Fruit fly (Drosophila melanogaster) whole organism, embryonic: ENCODE measurements around the gene Dok.

Experiments used
- CG10543 ChIP-seq: fragments of 200-800 bp; sonication (Bioruptor generic); optimal IDR thresholded peaks from 3 replicates; lab custom pipeline; 2017; ENCODE audit warnings: missing biosample characterization, mild to moderate bottlenecking, missing genetic modification characterization, moderate library complexity
- CG10565 ChIP-seq: fragments of 200-800 bp; sonication (Bioruptor generic); optimal IDR thresholded peaks from 3 replicates; lab custom pipeline; 2016; ENCODE audit warnings: missing biosample characterization, mild to moderate bottlenecking, missing genetic modification characterization
- CG15011 ChIP-seq: fragments of 200-800 bp; sonication (Bioruptor generic); optimal IDR thresholded peaks from 3 replicates; lab custom pipeline; 2018; ENCODE audit warnings: missing biosample characterization, mild to moderate bottlenecking, missing genetic modification characterization
- CG15696 ChIP-seq: fragments of 200-800 bp; sonication (Bioruptor generic); optimal IDR thresholded peaks from 2 replicates; lab custom pipeline; 2019; ENCODE audit warnings: missing biosample characterization, mild to moderate bottlenecking, missing genetic modification characterization, moderate library complexity
- CG16863 ChIP-seq: fragments of 200-800 bp; sonication (Bioruptor generic); optimal IDR thresholded peaks from 3 replicates; lab custom pipeline; 2016; ENCODE audit warnings: missing biosample characterization, missing genetic modification characterization
- CG17328 ChIP-seq: fragments of 200-800 bp; sonication (Bioruptor generic); IDR thresholded peaks from 2 replicates; pipeline ENCODE4 v1.3.6; 2022; ENCODE audit warnings: missing biosample characterization, missing genetic modification characterization
- CG17568 ChIP-seq: fragments of 200-800 bp; sonication (Bioruptor generic); optimal IDR thresholded peaks from 2 replicates; lab custom pipeline; 2018; ENCODE audit warnings: missing biosample characterization, mild to moderate bottlenecking, missing genetic modification characterization, moderate library complexity
- CG17612 ChIP-seq: fragments of 200-800 bp; sonication (Bioruptor generic); IDR thresholded peaks from 2 replicates; pipeline ENCODE4 v1.3.6; 2022; ENCODE audit warnings: missing biosample characterization, missing genetic modification characterization
- CG17912 ChIP-seq: fragments of 200-800 bp; sonication (Bioruptor generic); optimal IDR thresholded peaks from 2 replicates; lab custom pipeline; 2018; ENCODE audit warnings: missing biosample characterization, mild to moderate bottlenecking, missing genetic modification characterization
- CG18011 ChIP-seq: fragments of 200-800 bp; sonication (Bioruptor generic); optimal IDR thresholded peaks from 2 replicates; lab custom pipeline; 2017; ENCODE audit warnings: missing biosample characterization, missing genetic modification characterization, mild to moderate bottlenecking, moderate library complexity, missing genotype
- CG1832 ChIP-seq: fragments of 200-800 bp; sonication (Bioruptor generic); optimal IDR thresholded peaks from 2 replicates; lab custom pipeline; 2017; ENCODE audit warnings: missing biosample characterization, mild to moderate bottlenecking, missing genetic modification characterization, inconsistent platforms
- CG2202 ChIP-seq: fragments of 200-800 bp; sonication (Bioruptor generic); optimal IDR thresholded peaks from 2 replicates; lab custom pipeline; 2018; ENCODE audit warnings: missing biosample characterization, mild to moderate bottlenecking, missing genetic modification characterization
- CG43689 ChIP-seq: fragments of 200-800 bp; sonication (Bioruptor generic); IDR thresholded peaks from 2 replicates; pipeline ENCODE4 v1.3.6; 2022; ENCODE audit warnings: missing biosample characterization, missing genetic modification characterization
- CG4820 ChIP-seq: fragments of 200-800 bp; sonication (Bioruptor generic); optimal IDR thresholded peaks from 3 replicates; lab custom pipeline; 2016; ENCODE audit warnings: missing biosample characterization, missing genetic modification characterization
- CG6813 ChIP-seq: fragments of 200-800 bp; sonication (Bioruptor generic); optimal IDR thresholded peaks from 2 replicates; lab custom pipeline; 2017; ENCODE audit warnings: missing biosample characterization, missing genetic modification characterization, mild to moderate bottlenecking, moderate library complexity, missing genetic modification reagents
- CG8089 ChIP-seq: fragments of 200-800 bp; sonication (Bioruptor generic); optimal IDR thresholded peaks from 3 replicates; lab custom pipeline; 2016; ENCODE audit warnings: missing biosample characterization, missing genetic modification characterization
- CG9876 ChIP-seq: fragments of 200-800 bp; sonication (Bioruptor generic); optimal IDR thresholded peaks from 2 replicates; lab custom pipeline; 2016; ENCODE audit warnings: missing biosample characterization, missing genetic modification characterization
- Chrac-16 ChIP-seq: fragments of 200-800 bp; sonication (Bioruptor generic); optimal IDR thresholded peaks from 3 replicates; lab custom pipeline; 2016; ENCODE audit warnings: missing biosample characterization, missing genetic modification characterization
- Dbx ChIP-seq: fragments of 200-800 bp; sonication (Bioruptor generic); IDR thresholded peaks from 3 replicates; pipeline ENCODE4 v1.3.6; 2022; ENCODE audit warnings: missing biosample characterization, missing genetic modification characterization
- Drgx ChIP-seq: fragments of 200-800 bp; sonication (Bioruptor generic); IDR thresholded peaks from 2 replicates; pipeline ENCODE4 v1.3.6; 2022; ENCODE audit warnings: missing biosample characterization, missing genetic modification characterization
- Fer1 ChIP-seq: fragments of 200-800 bp; sonication (Bioruptor generic); optimal IDR thresholded peaks from 2 replicates; lab custom pipeline; 2017; ENCODE audit warnings: missing biosample characterization, mild to moderate bottlenecking, missing genetic modification characterization
- HHEX ChIP-seq: fragments of 200-800 bp; sonication (Bioruptor generic); optimal IDR thresholded peaks from 3 replicates; lab custom pipeline; 2017; ENCODE audit warnings: missing biosample characterization, mild to moderate bottlenecking, missing genetic modification characterization, missing genetic modification reagents
- HLHmδ ChIP-seq: fragments of 200-800 bp; sonication (Bioruptor generic); optimal IDR thresholded peaks from 2 replicates; lab custom pipeline; 2018; ENCODE audit warnings: missing biosample characterization, mild to moderate bottlenecking, missing genetic modification characterization, moderate library complexity
- Hr39 ChIP-seq: fragments of >200 bp; optimal IDR thresholded peaks from 2 replicates; lab custom pipeline; 2017
- NFAT ChIP-seq: fragments of 200-800 bp; sonication (Bioruptor generic); IDR thresholded peaks from 2 replicates; pipeline ENCODE4 v1.3.6; 2022; ENCODE audit warnings: missing biosample characterization, missing genetic modification characterization
- Optix ChIP-seq: fragments of 200-800 bp; sonication (Bioruptor generic); IDR thresholded peaks from 3 replicates; pipeline ENCODE4 v1.3.6; 2022; ENCODE audit warnings: missing biosample characterization, missing genetic modification characterization
- Poxn ChIP-seq: fragments of 200-800 bp; sonication (Bioruptor generic); IDR thresholded peaks from 2 replicates; pipeline ENCODE4 v1.3.6; 2022; ENCODE audit warnings: missing biosample characterization, missing genetic modification characterization
- Sry-β ChIP-seq: fragments of 200-800 bp; sonication (Bioruptor generic); optimal IDR thresholded peaks from 2 replicates; lab custom pipeline; 2018; ENCODE audit warnings: missing biosample characterization, mild to moderate bottlenecking, missing genetic modification characterization, moderate library complexity
- Xrp1 ChIP-seq: fragments of 200-800 bp; sonication (Bioruptor generic); IDR thresholded peaks from 2 replicates; pipeline ENCODE4 v1.3.6; 2022; ENCODE audit warnings: missing biosample characterization, missing genetic modification characterization
- abd-A ChIP-seq: fragments of 200-800 bp; sonication (Bioruptor generic); optimal IDR thresholded peaks from 3 replicates; lab custom pipeline; 2019; ENCODE audit warnings: missing biosample characterization, mild to moderate bottlenecking, missing genetic modification characterization, moderate library complexity
- ash1 ChIP-seq: fragments of 200-800 bp; sonication (Bioruptor generic); optimal IDR thresholded peaks from 2 replicates; lab custom pipeline; 2018; ENCODE audit warnings: missing biosample characterization, mild to moderate bottlenecking, missing genetic modification characterization
- chinmo ChIP-seq: fragments of 200-800 bp; sonication (Bioruptor generic); IDR thresholded peaks from 4 replicates; pipeline ENCODE4 v1.3.6; 2022; ENCODE audit warnings: missing biosample characterization, missing genetic modification characterization; ENCODE audit not compliant: partially characterized antibody
- disco-r ChIP-seq: fragments of 200-800 bp; sonication (Bioruptor generic); optimal IDR thresholded peaks from 2 replicates; lab custom pipeline; 2016; ENCODE audit warnings: missing biosample characterization, missing genetic modification characterization
- dmrt11E ChIP-seq: fragments of 200-800 bp; sonication (Bioruptor generic); optimal IDR thresholded peaks from 3 replicates; lab custom pipeline; 2018; ENCODE audit warnings: missing biosample characterization, mild to moderate bottlenecking, missing genetic modification characterization, moderate library complexity
- exex ChIP-seq: fragments of 200-800 bp; sonication (Bioruptor generic); optimal IDR thresholded peaks from 4 replicates; lab custom pipeline; 2018; ENCODE audit warnings: missing biosample characterization, mild to moderate bottlenecking, missing genetic modification characterization, moderate library complexity
- fd96Cb ChIP-seq: fragments of 200-800 bp; sonication (Bioruptor generic); optimal IDR thresholded peaks from 2 replicates; lab custom pipeline; 2018; ENCODE audit warnings: missing biosample characterization, mild to moderate bottlenecking, missing genetic modification characterization, moderate library complexity
- ftz-f1 ChIP-seq: fragments of 200-800 bp; sonication (Bioruptor generic); optimal IDR thresholded peaks from 2 replicates; lab custom pipeline; 2016; ENCODE audit warnings: missing biosample characterization, missing genetic modification characterization
- gcm2 ChIP-seq: fragments of 200-800 bp; sonication (Bioruptor generic); optimal IDR thresholded peaks from 2 replicates; lab custom pipeline; 2016; ENCODE audit warnings: missing biosample characterization, missing genetic modification characterization
- luna ChIP-seq: fragments of 200-800 bp; sonication (Bioruptor generic); optimal IDR thresholded peaks from 2 replicates; lab custom pipeline; 2016; ENCODE audit warnings: missing biosample characterization, missing genetic modification characterization
- org-1 ChIP-seq: fragments of 200-800 bp; sonication (Bioruptor generic); optimal IDR thresholded peaks from 2 replicates; lab custom pipeline; 2017; ENCODE audit warnings: missing biosample characterization, missing genetic modification characterization
- pb ChIP-seq: fragments of 200-800 bp; sonication (Bioruptor generic); optimal IDR thresholded peaks from 3 replicates; lab custom pipeline; 2016; ENCODE audit warnings: missing biosample characterization, missing genetic modification characterization
- pho ChIP-seq: fragments of 200-800 bp; sonication (Bioruptor generic); optimal IDR thresholded peaks from 2 replicates; lab custom pipeline; 2016; ENCODE audit warnings: missing biosample characterization, missing genetic modification characterization
- phol ChIP-seq: fragments of 200-800 bp; sonication (Bioruptor generic); optimal IDR thresholded peaks from 3 replicates; lab custom pipeline; 2018; ENCODE audit warnings: missing biosample characterization, mild to moderate bottlenecking, missing genetic modification characterization, moderate library complexity
- ro ChIP-seq: fragments of 200-800 bp; sonication (Bioruptor generic); IDR thresholded peaks from 2 replicates; pipeline ENCODE4 v1.3.6; 2022; ENCODE audit warnings: missing biosample characterization, missing genetic modification characterization
- schlank ChIP-seq: fragments of 200-800 bp; sonication (Bioruptor generic); optimal IDR thresholded peaks from 2 replicates; lab custom pipeline; 2018; ENCODE audit warnings: missing biosample characterization, mild to moderate bottlenecking, missing genetic modification characterization
- scrt ChIP-seq: fragments of 200-800 bp; sonication (Bioruptor generic); optimal IDR thresholded peaks from 2 replicates; lab custom pipeline; 2018; ENCODE audit warnings: missing biosample characterization, mild to moderate bottlenecking, missing genetic modification characterization, moderate library complexity
- slbo ChIP-seq: fragments of 200-800 bp; sonication (Bioruptor generic); IDR thresholded peaks from 2 replicates; pipeline ENCODE4 v1.3.6; 2022; ENCODE audit warnings: missing biosample characterization, missing genetic modification characterization
- sob ChIP-seq: fragments of 200-800 bp; sonication (Bioruptor generic); IDR thresholded peaks from 2 replicates; pipeline ENCODE4 v1.3.6; 2022; ENCODE audit warnings: missing biosample characterization, missing genetic modification characterization
- tx ChIP-seq: fragments of 200-800 bp; sonication (Bioruptor generic); optimal IDR thresholded peaks from 2 replicates; lab custom pipeline; 2016; ENCODE audit warnings: missing biosample characterization, missing genetic modification characterization

The Dok gene

DNA sequence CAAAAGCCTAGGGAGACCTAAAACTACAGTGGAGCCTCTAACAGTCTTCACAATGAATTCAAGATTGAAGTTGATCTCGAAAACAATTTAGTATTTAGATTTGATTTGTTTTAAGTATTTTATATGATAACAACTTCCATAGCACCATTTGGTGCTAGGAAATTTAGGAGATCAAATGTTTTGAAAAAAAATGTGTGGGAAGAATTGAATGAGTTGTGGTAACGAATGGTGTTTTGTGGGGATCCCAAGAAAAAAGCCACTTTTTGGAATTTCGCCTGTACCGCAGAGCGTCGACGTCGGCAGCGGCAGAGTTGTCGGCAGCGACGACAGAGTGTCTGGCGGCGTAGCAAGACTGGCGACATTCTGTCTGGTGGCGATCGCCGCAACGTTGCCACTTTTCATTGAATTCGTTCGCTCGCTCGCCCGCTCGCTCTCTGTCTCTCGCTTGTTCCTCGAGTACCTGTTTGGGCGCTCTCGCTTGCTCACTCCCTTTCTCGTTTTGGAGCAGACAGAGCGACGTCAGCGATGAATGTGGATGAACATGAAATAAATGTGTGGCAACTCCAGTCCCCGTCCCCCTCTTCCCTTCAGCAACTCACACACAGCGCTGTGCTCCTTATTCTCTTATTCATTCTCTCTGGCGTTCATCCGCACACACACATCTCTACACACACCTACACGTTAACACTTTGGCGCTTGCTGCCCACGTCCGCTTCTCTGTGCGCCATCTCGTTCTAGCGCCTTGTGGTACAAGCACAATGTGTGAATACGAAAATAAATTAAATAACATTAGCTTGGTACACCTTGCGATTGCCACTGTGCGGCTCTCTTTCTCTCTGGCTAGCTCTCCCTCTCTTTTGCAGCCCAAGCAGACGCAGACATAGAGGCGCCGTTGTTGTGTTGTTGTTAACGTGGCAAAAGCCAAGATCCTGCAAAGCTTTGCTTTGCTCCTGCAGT, 24.3 kb upstream of the Dok start (continued):
- TF ChIP-seq CG4820 (GFP tag; lab: Kevin White, UChicago) (peak; percentile 22), CG2202 (no peak), luna (GFP tag; lab: Kevin White, UChicago) (no peak), sob (GFP tag; lab: Robert Waterston, UW) (0 out of 2 replicates have a peak, but pooled peaks have one; percentile 19), Drgx (GFP tag; lab: Robert Waterston, UW) (peak; percentile 61), dmrt11E (peak; percentile 18), Chrac-16 (GFP tag; lab: Kevin White, UChicago) (peak; percentile 8), disco-r (GFP tag; lab: Kevin White, UChicago) (no peak), fd96Cb (tag; lab: Kevin White, UChicago) (peak; percentile 46), org-1 (GFP tag; lab: Kevin White, UChicago) (peak; percentile 37), CG17912 (GFP tag; lab: Kevin White, UChicago) (no peak), ftz-f1 (GFP tag; lab: Kevin White, UChicago) (no peak), CG15696 (tag; lab: Kevin White, UChicago) (peak; percentile 12), CG1832 (GFP tag; lab: Kevin White, UChicago) (peak; percentile 58), Dbx (GFP tag; lab: Robert Waterston, UW) (0 out of 3 replicates have a peak, but pooled peaks have one; percentile 22), ash1 (GFP tag; lab: Kevin White, UChicago) (no peak), schlank (tag; lab: Kevin White, UChicago) (no peak), CG8089 (GFP tag; lab: Kevin White, UChicago) (no peak), exex (tag; lab: Kevin White, UChicago) (no peak), pb (no peak), CG16863 (GFP tag; lab: Kevin White, UChicago) (no peak), CG43689 (GFP tag; lab: Robert Waterston, UW) (no peak), pho (GFP tag; lab: Kevin White, UChicago) (peak; percentile 19), Xrp1 (peak; percentile 55), CG15011 (GFP tag; lab: Kevin White, UChicago) (peak; percentile 36), scrt (GFP tag; lab: Kevin White, UChicago) (peak; percentile 47), slbo (GFP tag; lab: Robert Waterston, UW) (peak; percentile 58), HLHmδ (GFP tag; lab: Kevin White, UChicago) (no peak), chinmo (peak; percentile 93), CG17568 (GFP tag; lab: Kevin White, UChicago) (no peak), Poxn (GFP tag; lab: Robert Waterston, UW) (no peak), Hr39 (lab: Kevin White, UChicago) (no peak), CG10565 (no peak), CG10543 (peak; percentile 22), HHEX (peak; percentile 22), CG6813 (peak; percentile 38), gcm2 (GFP tag; lab: Kevin White, UChicago) (no peak), Optix (GFP tag; lab: Robert Waterston, UW) (0 out of 3 replicates have a peak, but pooled peaks have one; percentile 15), ro (GFP tag; lab: Robert Waterston, UW) (no peak), phol (peak; percentile 62), tx (GFP tag; lab: Kevin White, UChicago) (peak; percentile 41), CG17612 (GFP tag; lab: Robert Waterston, UW) (0 out of 2 replicates have a peak, but pooled peaks have one; percentile 32), CG18011 (GFP tag; lab: Kevin White, UChicago) (peak; percentile 77), NFAT (GFP tag; lab: Robert Waterston, UW) (no peak), Sry-β (GFP tag; lab: Kevin White, UChicago) (no peak), CG17328 (no peak; the same call in 1 of the 2 replicates), abd-A (tag; lab: Kevin White, UChicago) (peak; percentile 36), CG9876 (GFP tag; lab: Kevin White, UChicago) (no peak), Fer1 (GFP tag; lab: Kevin White, UChicago) (peak; percentile 17)
